Worm (Caenorhabditis elegans): ENCODE data around the gene Y17G7B.3.

DNA sequence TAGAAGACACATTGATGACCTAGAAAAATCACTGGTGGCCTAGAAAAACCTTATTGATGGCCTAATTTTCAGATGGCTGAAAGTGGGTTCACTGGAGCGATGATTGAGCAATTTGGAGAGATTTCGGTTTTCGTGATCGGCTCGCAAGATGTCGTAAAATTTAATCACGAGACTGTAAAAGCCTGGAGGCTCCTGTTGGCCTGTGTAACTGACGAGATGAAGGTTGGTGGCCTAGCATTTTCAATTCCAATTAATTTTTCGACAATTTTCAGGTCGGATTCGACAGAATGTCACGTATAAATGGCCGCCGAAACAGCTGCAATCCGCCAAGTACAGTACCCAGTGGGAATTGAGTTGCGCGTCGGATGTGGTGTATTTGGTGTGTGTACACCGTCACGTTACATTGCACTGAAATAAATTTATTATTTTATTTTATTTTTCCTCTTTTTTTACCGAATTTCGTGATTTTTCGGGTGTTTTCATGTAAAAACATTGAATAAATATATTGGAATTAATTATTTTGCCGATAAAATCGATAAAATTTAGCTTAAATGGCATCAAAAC is 34.6 kb downstream of the Y17G7B.3 start, which contains the start of gene Y17G7B.12:
- no peak for TF ChIP-seq nhr-28 (tag; optimal IDR thresholded peaks at IDR 0.05)
- TF ChIP-seq unc-62 (GFP tag; optimal IDR thresholded peaks at IDR 0.05 in 1 of 2), result no peak
- no peak for TF ChIP-seq unc-62 (tag; optimal IDR thresholded peaks at IDR 0.05)

All from whole organism, L4 larva.